Worm (Caenorhabditis elegans) whole organism, young adult: ENCODE data around the gene T15B7.15.

Source experiments
- F33H1.4 ChIP-seq: fragments of 200-800 bp; sonication (Bioruptor generic); IDR thresholded peaks from 2 replicates; pipeline ENCODE4 v1.3.6; 2022; ENCODE audit warnings: missing genetic modification reagents, missing genetic modification characterization, missing compliant biosample characterization
- F49E8.2 ChIP-seq: sonication (generic microtip); optimal IDR thresholded peaks from 3 replicates; lab custom pipeline; 2017; ENCODE audit warnings: missing genetic modification characterization, mild to moderate bottlenecking, missing compliant biosample characterization, antibody characterized with exemption, moderate library complexity; ENCODE audit not compliant: insufficient read depth
- F55B11.4 ChIP-seq: sonication (generic microtip); optimal IDR thresholded peaks from 2 replicates; lab custom pipeline; 2016; ENCODE audit warnings: missing compliant biosample characterization, missing genetic modification characterization, borderline replicate concordance; ENCODE audit not compliant: insufficient read depth
- K12H6.12 ChIP-seq: fragments of 200-800 bp; sonication (Bioruptor generic); optimal IDR thresholded peaks from 2 replicates; lab custom pipeline; 2018; ENCODE audit warnings: mild to moderate bottlenecking, missing genetic modification characterization, missing compliant biosample characterization
- Y53F4B.3 ChIP-seq: fragments of 200-800 bp; sonication (Bioruptor generic); IDR thresholded peaks from 2 replicates; pipeline ENCODE4 v1.3.6; 2022; ENCODE audit warnings: missing genetic modification reagents, missing genetic modification characterization, missing compliant biosample characterization
- Y53G8AR.9 ChIP-seq: fragments of 200-800 bp; sonication (Bioruptor generic); conservative IDR thresholded peaks from 2 replicates; pipeline ENCODE4 v1.3.6; 2022; ENCODE audit warnings: missing genetic modification reagents, missing genetic modification characterization, missing compliant biosample characterization
- Y56A3A.18 ChIP-seq: fragments of 200-800 bp; sonication (Bioruptor generic); IDR thresholded peaks from 2 replicates; pipeline ENCODE4 v1.3.6; 2022; ENCODE audit warnings: missing genetic modification reagents, missing genetic modification characterization, missing compliant biosample characterization
- akir-1 ChIP-seq: fragments of 200-800 bp; sonication (Bioruptor generic); optimal IDR thresholded peaks from 2 replicates; lab custom pipeline; 2018; ENCODE audit warnings: mild to moderate bottlenecking, missing genetic modification characterization, moderate library complexity, missing compliant biosample characterization
- attf-3 ChIP-seq: fragments of 200-800 bp; sonication (Bioruptor generic); conservative IDR thresholded peaks from 2 replicates; pipeline ENCODE4 v1.3.6; 2022; ENCODE audit warnings: missing genetic modification reagents, missing genetic modification characterization, missing compliant biosample characterization
- attf-6 ChIP-seq: fragments of 200-800 bp; sonication (Bioruptor generic); IDR thresholded peaks from 2 replicates; pipeline ENCODE4 v1.3.6; 2022; ENCODE audit warnings: missing genetic modification reagents, missing genetic modification characterization, missing compliant biosample characterization
- ccch-3 ChIP-seq: fragments of 200-800 bp; sonication (Bioruptor generic); optimal IDR thresholded peaks from 2 replicates; lab custom pipeline; 2018; ENCODE audit warnings: mild to moderate bottlenecking, missing genetic modification characterization, missing compliant biosample characterization
- cebp-1 ChIP-seq, 2 experiments: fragments of 200-800 bp in 1 of 2; sonication (Bioruptor generic) in 1 of 2; sonication (generic microtip) in 1 of 2; IDR thresholded peaks in 1 of 2; optimal IDR thresholded peaks in 1 of 2; 2 replicates each; pipeline versions ENCODE4 v1.3.6 to Lab custom; 2017 to 2022; ENCODE audit warnings: missing compliant biosample characterization in 2 of 2, missing genetic modification characterization in 2 of 2, mild to moderate bottlenecking in 1 of 2, missing genetic modification reagents in 1 of 2, moderate library complexity in 1 of 2
- ceh-40 ChIP-seq: fragments of 200-800 bp; sonication (Bioruptor generic); IDR thresholded peaks from 2 replicates; pipeline ENCODE4 v1.3.6; 2022; ENCODE audit warnings: missing genetic modification characterization, missing compliant biosample characterization
- chd-7 ChIP-seq: sonication (generic microtip); optimal IDR thresholded peaks from 2 replicates; lab custom pipeline; 2016; ENCODE audit warnings: mild to moderate bottlenecking, missing genetic modification characterization, moderate library complexity, missing compliant biosample characterization
- die-1 ChIP-seq: sonication (generic microtip); optimal IDR thresholded peaks from 2 replicates; lab custom pipeline; 2016; ENCODE audit warnings: missing genotype, mild to moderate bottlenecking, missing genetic modification characterization, missing compliant biosample characterization
- dox-1 ChIP-seq: fragments of 200-800 bp; sonication (Bioruptor generic); IDR thresholded peaks from 2 replicates; pipeline ENCODE4 v1.3.6; 2022; ENCODE audit warnings: missing genetic modification reagents, missing genetic modification characterization, missing compliant biosample characterization
- dpff-1 ChIP-seq: sonication (generic microtip); optimal IDR thresholded peaks from 2 replicates; lab custom pipeline; 2017; ENCODE audit warnings: mild to moderate bottlenecking, missing genetic modification characterization, missing compliant biosample characterization
- egrh-3 ChIP-seq: fragments of 200-800 bp; sonication (Bioruptor generic); IDR thresholded peaks from 2 replicates; pipeline ENCODE4 v1.3.6; 2022; ENCODE audit warnings: missing genetic modification reagents, missing genetic modification characterization, missing compliant biosample characterization
- hlh-26 ChIP-seq: fragments of 200-800 bp; sonication (Bioruptor generic); conservative IDR thresholded peaks from 2 replicates; pipeline ENCODE4 v1.3.6; 2022; ENCODE audit warnings: missing genetic modification reagents, missing genetic modification characterization, missing compliant biosample characterization
- hrde-1 ChIP-seq: sonication (generic microtip); optimal IDR thresholded peaks from 2 replicates; lab custom pipeline; 2016; ENCODE audit warnings: missing genetic modification characterization, mild to moderate bottlenecking, missing compliant biosample characterization, moderate library complexity, missing genotype, missing genetic modification reagents, borderline replicate concordance
- lag-1 ChIP-seq: fragments of 200-800 bp; sonication (Bioruptor generic); IDR thresholded peaks from 2 replicates; pipeline ENCODE4 v1.3.6; 2022; ENCODE audit warnings: missing genetic modification reagents, missing genetic modification characterization, missing compliant biosample characterization
- let-526 ChIP-seq: fragments of 200-800 bp; sonication (Bioruptor generic); IDR thresholded peaks from 2 replicates; pipeline ENCODE4 v1.3.6; 2022; ENCODE audit warnings: missing genetic modification reagents, missing genetic modification characterization, missing compliant biosample characterization
- let-607 ChIP-seq, 2 experiments: fragments of 200-800 bp in 1 of 2; sonication (Bioruptor generic) in 1 of 2; sonication (generic microtip) in 1 of 2; optimal IDR thresholded peaks; 2 replicates each; lab custom pipeline; 2016 to 2018; ENCODE audit warnings: mild to moderate bottlenecking in 2 of 2, missing compliant biosample characterization in 2 of 2, missing genetic modification characterization in 2 of 2, moderate library complexity in 2 of 2, missing genotype in 1 of 2
- lin-26 ChIP-seq: fragments of 200-800 bp; sonication (Bioruptor generic); IDR thresholded peaks from 2 replicates; pipeline ENCODE4 v1.3.6; 2022; ENCODE audit warnings: missing genetic modification reagents, missing genetic modification characterization, missing compliant biosample characterization
- lin-35 ChIP-seq, 3 experiments: fragments of 150-350 bp in 2 of 3; sonication (generic microtip) in 1 of 3; optimal IDR thresholded peaks; 2 replicates each; lab custom pipeline; 2014 to 2018; ENCODE audit warnings: missing biosample characterization in 3 of 3, missing genetic modification characterization in 3 of 3, missing genetic modification reagents in 3 of 3
- lir-1 ChIP-seq: fragments of 200-800 bp; sonication (Bioruptor generic); conservative IDR thresholded peaks from 2 replicates; pipeline ENCODE4 v1.3.6; 2022; ENCODE audit warnings: missing genetic modification reagents, missing genetic modification characterization, missing compliant biosample characterization
- madf-8 ChIP-seq: fragments of 200-800 bp; sonication (Bioruptor generic); conservative IDR thresholded peaks from 2 replicates; pipeline ENCODE4 v1.3.6; 2022; ENCODE audit warnings: missing genetic modification reagents, missing genetic modification characterization, missing compliant biosample characterization
- mel-28 ChIP-seq: sonication (generic microtip); optimal IDR thresholded peaks from 2 replicates; lab custom pipeline; 2016; ENCODE audit warnings: borderline replicate concordance, mild to moderate bottlenecking, missing genetic modification characterization, missing compliant biosample characterization
- nfya-1 ChIP-seq: sonication (generic microtip); optimal IDR thresholded peaks from 2 replicates; lab custom pipeline; 2017; ENCODE audit warnings: antibody characterized with exemption, missing compliant biosample characterization, missing genetic modification characterization, borderline replicate concordance; ENCODE audit not compliant: insufficient read depth
- nhr-120 ChIP-seq: fragments of 200-800 bp; sonication (Bioruptor generic); IDR thresholded peaks from 2 replicates; pipeline ENCODE4 v1.3.6; 2022; ENCODE audit warnings: missing genetic modification characterization, missing compliant biosample characterization
- nhr-27 ChIP-seq: fragments of 200-800 bp; sonication (Bioruptor generic); optimal IDR thresholded peaks from 2 replicates; lab custom pipeline; 2018; ENCODE audit warnings: mild to moderate bottlenecking, missing genetic modification characterization, moderate library complexity, missing compliant biosample characterization
- nhr-80 ChIP-seq: sonication (generic microtip); optimal IDR thresholded peaks from 2 replicates; lab custom pipeline; 2016; ENCODE audit warnings: missing genetic modification characterization, missing compliant biosample characterization
- repo-1 ChIP-seq: sonication (generic microtip); optimal IDR thresholded peaks from 2 replicates; lab custom pipeline; 2017; ENCODE audit warnings: mild to moderate bottlenecking, missing genetic modification characterization, missing compliant biosample characterization
- sdz-38 ChIP-seq: sonication (generic microtip); optimal IDR thresholded peaks from 2 replicates; lab custom pipeline; 2016; ENCODE audit warnings: missing genotype, missing genetic modification characterization, missing compliant biosample characterization
- sea-2 ChIP-seq: fragments of 200-800 bp; sonication (Bioruptor generic); IDR thresholded peaks from 2 replicates; pipeline ENCODE4 v1.3.6; 2022; ENCODE audit warnings: missing genetic modification characterization, missing compliant biosample characterization
- snpc-3.4 ChIP-seq: sonication (generic microtip); optimal IDR thresholded peaks from 2 replicates; lab custom pipeline; 2017; ENCODE audit warnings: missing genetic modification characterization, mild to moderate bottlenecking, missing compliant biosample characterization, antibody characterized with exemption, moderate library complexity, missing genotype, missing genetic modification reagents
- zfh-2 ChIP-seq: fragments of 200-800 bp; sonication (Bioruptor generic); conservative IDR thresholded peaks from 2 replicates; pipeline ENCODE4 v1.3.6; 2022; ENCODE audit warnings: missing genetic modification reagents, missing genetic modification characterization, missing compliant biosample characterization
- zim-3 ChIP-seq: sonication (generic microtip); optimal IDR thresholded peaks from 2 replicates; lab custom pipeline; 2017; ENCODE audit warnings: mild to moderate bottlenecking, missing genetic modification characterization, moderate library complexity, missing compliant biosample characterization
- ztf-6 ChIP-seq: fragments of 200-800 bp; sonication (Bioruptor generic); IDR thresholded peaks from 2 replicates; pipeline ENCODE4 v1.3.6; 2022; ENCODE audit warnings: missing genetic modification reagents, missing genetic modification characterization, missing compliant biosample characterization

The T15B7.15 gene

DNA sequence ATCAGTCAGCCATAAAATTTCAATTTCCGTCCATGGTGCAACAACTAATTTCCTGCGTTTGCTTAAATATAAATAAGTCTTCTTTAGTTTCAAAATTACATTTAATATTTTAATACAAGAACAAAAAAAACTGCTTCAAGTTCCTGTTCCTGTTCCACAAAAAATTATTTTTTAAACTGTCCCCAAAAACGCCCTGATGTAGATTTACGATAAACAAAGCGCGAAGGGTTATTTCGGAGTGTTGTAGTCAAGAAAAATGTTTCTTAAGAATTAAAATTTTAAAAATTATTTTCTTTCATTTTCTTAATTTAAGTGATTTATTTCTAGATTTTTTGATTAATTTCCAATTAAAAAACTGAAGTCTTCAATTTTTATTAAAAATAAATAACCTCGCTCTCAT, at the start of gene T15B7.15:
Gene T15B7.15, minus strand, starts transcription at position 67 of the 400 bp plus-strand sequence.
- TF ChIP-seq sdz-38: no peak
- peak; percentile 93 for TF ChIP-seq attf-3 (GFP tag; lab: Robert Waterston, UW)
- TF ChIP-seq F55B11.4: no peak
- peak in 1 of 3 experiments; percentile 31 for TF ChIP-seq lin-35 (GFP tag; optimal IDR thresholded peaks at IDR 0.05; lab: Kevin White, UChicago)
- no peak for TF ChIP-seq egrh-3 (GFP tag; lab: Robert Waterston, UW)
- TF ChIP-seq, all 124 proteins: peak for 2

- no peak for TF ChIP-seq snpc-3.4 (tag; lab: Kevin White, UChicago)
- TF ChIP-seq Y53G8AR.9 (GFP tag; lab: Robert Waterston, UW): no peak
- TF ChIP-seq K12H6.12 (tag; lab: Kevin White, UChicago): no peak
- no peak for TF ChIP-seq F49E8.2 (tag; lab: Kevin White, UChicago)
- TF ChIP-seq F33H1.4 (GFP tag; lab: Robert Waterston, UW): no peak
- no peak for TF ChIP-seq Y53F4B.3 (GFP tag; lab: Robert Waterston, UW)
These were observed 46.6 kb upstream of the T15B7.15 start for ce11 chrV:6885070-6885469.

DNA sequence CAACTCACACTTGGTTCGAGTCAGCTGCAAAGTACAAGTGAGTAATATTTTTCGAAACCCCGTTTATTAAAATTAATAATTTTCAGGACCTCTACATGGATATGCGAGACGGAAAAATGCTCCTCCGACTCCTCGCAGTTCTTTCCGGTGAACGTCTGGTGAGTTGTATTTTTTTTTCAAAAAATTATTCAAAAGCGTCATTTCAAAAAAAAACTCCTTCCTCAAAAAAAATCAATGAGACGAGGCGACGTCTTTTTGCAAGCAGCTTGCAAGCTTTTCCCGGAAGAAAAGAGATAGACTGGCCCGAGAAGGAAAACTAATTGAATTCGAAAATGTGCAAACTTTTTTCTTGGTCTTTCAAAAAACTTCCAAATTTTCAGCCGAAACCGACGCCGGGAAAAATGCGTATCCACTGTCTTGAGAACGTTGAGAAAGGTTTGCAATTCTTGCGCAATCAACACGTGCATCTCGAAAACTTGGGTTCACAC, 44.0 kb upstream of the T15B7.15 start:
- no peak for TF ChIP-seq nhr-120 (GFP tag; lab: Robert Waterston, UW)
- no peak for TF ChIP-seq madf-8 (GFP tag; lab: Robert Waterston, UW)
- TF ChIP-seq repo-1: no peak
- TF ChIP-seq ztf-6 (GFP tag; lab: Robert Waterston, UW): no peak
- TF ChIP-seq let-607 (tag; optimal IDR thresholded peaks at IDR 0.05; lab: Kevin White, UChicago): no peak
- no peak for TF ChIP-seq sea-2 (GFP tag; lab: Robert Waterston, UW)
- no peak for TF ChIP-seq cebp-1 (GFP tag; IDR thresholded peaks at IDR 0.05; lab: Robert Waterston, UW)
- TF ChIP-seq cebp-1 (tag; optimal IDR thresholded peaks at IDR 0.05; lab: Kevin White, UChicago): no peak
- no peak for TF ChIP-seq lin-26 (GFP tag; lab: Robert Waterston, UW)
- no peak for TF ChIP-seq dox-1 (GFP tag; lab: Robert Waterston, UW)
- TF ChIP-seq nhr-27 (tag; lab: Kevin White, UChicago): no peak
- TF ChIP-seq hlh-26: no peak
- TF ChIP-seq Y56A3A.18: no peak
- no peak for TF ChIP-seq let-526 (GFP tag; lab: Robert Waterston, UW)
- no peak for TF ChIP-seq lir-1
- TF ChIP-seq akir-1 (GFP tag; lab: Kevin White, UChicago): no peak
- TF ChIP-seq die-1 (tag; lab: Kevin White, UChicago): no peak

DNA sequence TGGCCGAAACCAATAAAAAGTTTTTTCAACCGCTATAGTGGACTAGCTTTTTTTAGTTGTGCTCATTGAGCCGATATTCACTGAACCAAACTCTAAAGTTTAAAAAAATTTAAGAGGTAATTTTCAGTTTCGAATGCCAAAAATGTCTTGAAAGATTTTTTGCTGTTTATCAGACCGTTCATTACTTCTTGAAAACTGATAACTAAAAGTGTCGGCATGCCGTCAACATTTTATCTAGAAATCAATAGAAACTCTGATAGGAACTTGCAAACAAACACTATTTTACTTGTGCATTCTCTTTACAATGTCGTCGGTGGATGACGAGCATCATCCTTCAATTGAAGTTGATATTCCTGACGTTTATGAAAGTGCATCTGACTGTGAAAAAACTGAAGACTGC, 43.3 kb upstream of the T15B7.15 start:
- peak; percentile 81 for TF ChIP-seq nhr-80
- peak; percentile 19; the same call in 1 of the 2 replicates for TF ChIP-seq dox-1 (GFP tag; lab: Robert Waterston, UW)
- TF ChIP-seq snpc-3.4 (tag; lab: Kevin White, UChicago): no peak

DNA sequence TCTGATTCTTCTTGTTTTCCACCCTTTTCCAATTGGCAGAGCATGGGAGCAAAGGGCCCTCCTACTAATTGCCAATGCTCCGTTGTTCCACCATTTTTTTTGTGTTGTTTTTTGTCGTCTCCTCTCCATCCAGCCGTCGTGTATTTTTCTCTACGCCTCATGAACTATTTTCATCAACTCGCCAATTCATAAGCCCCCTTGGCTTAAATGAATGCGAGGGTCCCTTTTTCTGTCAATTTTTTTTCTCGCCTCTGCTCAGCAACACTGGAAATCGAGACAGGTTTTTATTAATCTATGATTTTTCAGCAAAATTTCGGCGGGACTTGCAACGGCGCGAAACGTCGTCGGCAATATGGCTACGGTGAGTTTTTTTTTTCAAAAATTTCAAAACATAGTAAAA, 42.6 kb upstream of the T15B7.15 start, which contains the start of gene unc-70:
Gene unc-70, plus strand, starts transcription at position 301 of the 400 bp plus-strand sequence.
- TF ChIP-seq zim-3 (tag; lab: Kevin White, UChicago) (no peak), chd-7 (tag; lab: Kevin White, UChicago) (no peak), lir-1 (no peak), lag-1 (GFP tag; lab: Robert Waterston, UW) (no peak), dpff-1 (tag; lab: Kevin White, UChicago) (no peak), ceh-40 (GFP tag; lab: Robert Waterston, UW) (no peak), attf-6 (no peak), ccch-3 (no peak), die-1 (tag; lab: Kevin White, UChicago) (no peak), mel-28 (no peak), zfh-2 (GFP tag; lab: Robert Waterston, UW) (no peak), hrde-1 (no peak), nfya-1 (no peak)
